Fruit fly (Drosophila melanogaster): Measurements from ENCODE around the gene CG11696.

CG11696 gene

DNA sequence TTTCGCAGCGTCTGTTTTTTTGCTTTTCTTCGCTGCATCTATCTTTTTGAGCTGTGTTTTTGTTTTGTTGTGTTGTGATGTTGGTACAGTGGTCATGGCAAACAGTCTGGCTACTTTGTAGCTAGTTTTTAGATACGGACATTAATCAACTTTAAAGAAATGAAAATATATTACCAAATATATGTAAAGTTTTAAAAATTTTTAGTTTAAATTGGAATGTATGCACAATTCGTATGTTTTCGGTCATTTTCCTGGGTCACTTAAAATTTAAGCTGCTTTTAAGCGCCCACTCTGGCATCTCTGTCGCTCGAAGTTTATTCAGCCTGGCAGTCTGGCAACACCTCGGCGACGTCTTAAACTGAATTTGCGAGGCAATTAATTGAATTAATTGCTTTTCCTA is 3.0 kb downstream of the CG11696 start, which contains the start of gene CG11695 (continued):
- TF ChIP-seq CG2678 (tag; optimal IDR thresholded peaks at IDR 0.05) (peak; percentile 75), CG14667 (GFP tag; IDR thresholded peaks at IDR 0.05) (peak; percentile 36; the same call in 1 of the 2 replicates), CG10147 (GFP tag; optimal IDR thresholded peaks at IDR 0.05) (peak; percentile 71), sob (GFP tag; IDR thresholded peaks at IDR 0.05) (peak; percentile 71), p53 (GFP tag; optimal IDR thresholded peaks at IDR 0.05) (no peak), Neu2 (GFP tag; optimal IDR thresholded peaks at IDR 0.05; ENCODE audit: borderline replicate concordance) (no peak), CG10274 (GFP tag; optimal IDR thresholded peaks at IDR 0.05) (no peak), Lpt (GFP tag; optimal IDR thresholded peaks at IDR 0.05) (no peak), CG18011 (GFP tag; optimal IDR thresholded peaks at IDR 0.05) (peak; percentile 23), pan (optimal IDR thresholded peaks at IDR 0.05) (no peak), pan (GFP tag; optimal IDR thresholded peaks at IDR 0.05 in 1 of 2, IDR thresholded peaks at IDR 0.05 in 1 of 2) (peak in 1 of 2 experiments; percentile 45), dan (GFP tag; IDR thresholded peaks at IDR 0.05) (no peak), da (GFP tag; optimal IDR thresholded peaks at IDR 0.05) (no peak), onecut (GFP tag; IDR thresholded peaks at IDR 0.05) (peak; percentile 8; the same call in 1 of the 2 replicates), CG12659 (GFP tag; optimal IDR thresholded peaks at IDR 0.05) (peak; percentile 72), CG3847 (GFP tag; IDR thresholded peaks at IDR 0.05) (peak; percentile 78), CG11504 (tag; optimal IDR thresholded peaks at IDR 0.05) (peak; percentile 76), CG2116 (GFP tag; optimal IDR thresholded peaks at IDR 0.05) (peak; percentile 42), eyg (GFP tag; optimal IDR thresholded peaks at IDR 0.05) (no peak), CG11247 (GFP tag; IDR thresholded peaks at IDR 0.05) (peak; percentile 57), Hr39 (optimal IDR thresholded peaks at IDR 0.05) (no peak), mld (GFP tag; IDR thresholded peaks at IDR 0.05; ENCODE audit: partially characterized antibody) (no peak), CG15601 (tag; optimal IDR thresholded peaks at IDR 0.05) (peak; percentile 44), CG1647 (GFP tag; optimal IDR thresholded peaks at IDR 0.05) (peak; percentile 17), HmgD (GFP tag; optimal IDR thresholded peaks at IDR 0.05) (no peak), schlank (tag; optimal IDR thresholded peaks at IDR 0.05) (peak; percentile 36), insv (GFP tag; optimal IDR thresholded peaks at IDR 0.05) (peak in 1 of 2 experiments; percentile 0), PHDP (tag; optimal IDR thresholded peaks at IDR 0.05) (peak; percentile 67), Doc2 (GFP tag; IDR thresholded peaks at IDR 0.05) (no peak), CHES-1-like (GFP tag; optimal IDR thresholded peaks at IDR 0.05) (peak; percentile 33), Ets65A (GFP tag) (peak; percentile 70), ab (GFP tag; optimal IDR thresholded peaks at IDR 0.05) (no peak), tgo (GFP tag; IDR thresholded peaks at IDR 0.05) (peak; percentile 57), inv (GFP tag; IDR thresholded peaks at IDR 0.05; ENCODE audit: partially characterized antibody) (no peak), cato (GFP tag; optimal IDR thresholded peaks at IDR 0.05; ENCODE audit: borderline replicate concordance) (no peak), Scr (GFP tag; IDR thresholded peaks at IDR 0.05; ENCODE audit: partially characterized antibody) (peak; percentile 11; the same call in 1 of the 2 replicates), lov (optimal IDR thresholded peaks at IDR 0.05) (no peak), lov (GFP tag; IDR thresholded peaks at IDR 0.05) (no peak), Ssrp (tag; optimal IDR thresholded peaks at IDR 0.05) (peak; percentile 62), CoRest (tag; optimal IDR thresholded peaks at IDR 0.05) (peak; percentile 83), CG16779 (GFP tag; IDR thresholded peaks at IDR 0.05) (no peak), Fer1 (GFP tag; optimal IDR thresholded peaks at IDR 0.05) (peak; percentile 73), CG10209 (GFP tag; optimal IDR thresholded peaks at IDR 0.05) (peak; percentile 35), CG11695 (GFP tag; IDR thresholded peaks at IDR 0.05) (peak; percentile 64; the same call in 1 of the 3 replicates), Oaz (GFP tag; IDR thresholded peaks at IDR 0.05) (0 out of 2 replicates have a peak, but pooled peaks have one; percentile 42), chinmo (GFP tag; IDR thresholded peaks at IDR 0.05; ENCODE audit: partially characterized antibody) (no peak), tap (tag; optimal IDR thresholded peaks at IDR 0.05) (peak; percentile 15), h (optimal IDR thresholded peaks at IDR 0.05) (no peak), CG6175 (GFP tag; IDR thresholded peaks at IDR 0.05) (no peak), ttk (GFP tag; IDR thresholded peaks at IDR 0.05) (0 out of 2 replicates have a peak, but pooled peaks have one; percentile 24), CG12155 (GFP tag; optimal IDR thresholded peaks at IDR 0.05) (peak; percentile 60), CG14441 (GFP tag; IDR thresholded peaks at IDR 0.05) (peak; percentile 48; the same call in 1 of the 2 replicates)

All from whole organism, embryonic.